Worm (Caenorhabditis elegans) whole organism, L3 larva: ENCODE measurements around the gene nhr-79.

Experiments used
- mml-1 ChIP-seq: fragments of 150-350 bp; sonication (generic microtip); optimal IDR thresholded peaks from 3 replicates; lab custom pipeline; 2014; ENCODE audit warnings: missing biosample characterization, missing genetic modification characterization
- nfya-1 ChIP-seq: sonication (generic microtip); optimal IDR thresholded peaks from 2 replicates; lab custom pipeline; 2017; ENCODE audit warnings: missing genetic modification characterization, mild to moderate bottlenecking, missing compliant biosample characterization, antibody characterized with exemption, moderate library complexity; ENCODE audit not compliant: insufficient read depth
- nhr-11 ChIP-seq: fragments of 150-350 bp; optimal IDR thresholded peaks from 2 replicates; lab custom pipeline; 2014; ENCODE audit warnings: missing biosample characterization, missing genetic modification characterization
- nhr-237 ChIP-seq: fragments of 150-350 bp; optimal IDR thresholded peaks from 2 replicates; lab custom pipeline; 2014; ENCODE audit warnings: missing biosample characterization, missing genetic modification characterization
- snpc-4 ChIP-seq: fragments of 150-350 bp; optimal IDR thresholded peaks from 2 replicates; lab custom pipeline; 2014; ENCODE audit warnings: missing biosample characterization, missing genetic modification characterization

DNA sequence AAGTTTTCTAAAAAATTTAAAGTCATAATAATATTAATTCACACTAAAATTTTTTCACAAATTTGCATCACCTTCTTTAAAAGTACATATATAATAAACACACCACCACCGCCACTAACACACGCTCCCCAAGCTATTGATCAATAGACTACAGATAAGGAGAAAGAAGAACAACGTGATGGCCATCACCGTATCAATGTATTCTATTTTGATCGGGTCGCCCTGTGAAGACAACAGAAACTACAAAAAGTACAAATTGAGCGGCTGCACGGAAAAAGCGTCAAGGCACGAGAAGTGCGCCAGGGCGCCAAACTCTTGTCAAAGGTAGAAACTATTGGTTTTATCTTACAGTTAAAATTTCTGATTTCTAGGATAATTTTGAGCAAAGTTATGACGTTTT lies 659 bp upstream of the nhr-79 start:
- TF ChIP-seq nhr-11 (tag; lab: Kevin White, UChicago), result no peak
- no peak for TF ChIP-seq nhr-237 (tag; lab: Kevin White, UChicago)
- no peak for TF ChIP-seq nfya-1 (tag; lab: Kevin White, UChicago)
- no peak for TF ChIP-seq mml-1
- TF ChIP-seq snpc-4 (tag; lab: Kevin White, UChicago), result no peak
